Worm (Caenorhabditis elegans) whole organism, L3 larva: ENCODE results near the gene Y61A9LA.1.

Experiments used
- R02D3.7 ChIP-seq: fragments of 150-350 bp; optimal IDR thresholded peaks from 2 replicates; lab custom pipeline; 2014; ENCODE audit warnings: missing biosample characterization, missing genetic modification characterization
- ZK546.5 ChIP-seq: sonication (generic microtip); optimal IDR thresholded peaks from 2 replicates; lab custom pipeline; 2017; ENCODE audit warnings: missing biosample characterization, missing genetic modification characterization
- aly-2 ChIP-seq: fragments of 150-350 bp; optimal IDR thresholded peaks from 2 replicates; lab custom pipeline; 2014; ENCODE audit warnings: missing biosample characterization, missing genetic modification characterization
- ama-1 ChIP-seq: fragments of 150-350 bp; optimal IDR thresholded peaks from 2 replicates; lab custom pipeline; 2018
- ceh-16 ChIP-seq: sonication (generic microtip); optimal IDR thresholded peaks from 2 replicates; lab custom pipeline; 2017; ENCODE audit warnings: missing biosample characterization, missing genetic modification characterization
- ceh-28 ChIP-seq: fragments of 150-350 bp; optimal IDR thresholded peaks from 2 replicates; lab custom pipeline; 2014; ENCODE audit warnings: missing biosample characterization, missing genetic modification reagents, missing genetic modification characterization
- ceh-82 ChIP-seq: fragments of 150-350 bp; optimal IDR thresholded peaks from 2 replicates; lab custom pipeline; 2014; ENCODE audit warnings: missing biosample characterization, missing genetic modification characterization
- egl-27 ChIP-seq: sonication (generic microtip); optimal IDR thresholded peaks from 4 replicates; lab custom pipeline; 2017; ENCODE audit warnings: missing biosample characterization, missing genetic modification reagents, missing genetic modification characterization
- egl-5 ChIP-seq: fragments of 150-350 bp; optimal IDR thresholded peaks from 2 replicates; lab custom pipeline; 2017; ENCODE audit warnings: missing biosample characterization, missing genetic modification reagents, missing genetic modification characterization, inconsistent platforms
- elt-1 ChIP-seq: fragments of 150-350 bp; optimal IDR thresholded peaks from 2 replicates; lab custom pipeline; 2014; ENCODE audit warnings: missing biosample characterization, missing genetic modification characterization
- elt-2 ChIP-seq: sonication (generic microtip); optimal IDR thresholded peaks from 2 replicates; lab custom pipeline; 2016; ENCODE audit warnings: missing genetic modification reagents, mild to moderate bottlenecking, missing genetic modification characterization, missing compliant biosample characterization
- elt-3 ChIP-seq, 3 experiments: fragments of 150-350 bp in 1 of 3; sonication (generic microtip) in 2 of 3; optimal IDR thresholded peaks; 2 replicates in 2 of 3; 4 replicates in 1 of 3; lab custom pipeline; 2014 to 2017; ENCODE audit warnings: missing biosample characterization in 3 of 3, missing genetic modification characterization in 3 of 3
- fkh-10 ChIP-seq: sonication (generic microtip); optimal IDR thresholded peaks from 2 replicates; lab custom pipeline; 2017; ENCODE audit warnings: missing biosample characterization, missing genetic modification reagents, missing genetic modification characterization
- fkh-2 ChIP-seq: fragments of 150-350 bp; optimal IDR thresholded peaks from 2 replicates; lab custom pipeline; 2014; ENCODE audit warnings: missing biosample characterization, missing genetic modification reagents, missing genetic modification characterization
- fos-1 ChIP-seq: fragments of 150-350 bp; optimal IDR thresholded peaks from 2 replicates; lab custom pipeline; 2014; ENCODE audit warnings: missing biosample characterization, missing genetic modification characterization
- hmg-11 ChIP-seq: sonication (generic microtip); optimal IDR thresholded peaks from 2 replicates; lab custom pipeline; 2016; ENCODE audit warnings: missing genetic modification characterization, missing compliant biosample characterization
- lin-15B ChIP-seq: fragments of 150-350 bp; optimal IDR thresholded peaks from 2 replicates; lab custom pipeline; 2014; ENCODE audit warnings: missing biosample characterization, missing genetic modification characterization
- lin-39 ChIP-seq: fragments of 150-350 bp; optimal IDR thresholded peaks from 2 replicates; lab custom pipeline; 2018; ENCODE audit warnings: missing biosample characterization, missing genetic modification reagents, missing genetic modification characterization
- lsy-12 ChIP-seq: sonication (generic microtip); optimal IDR thresholded peaks from 2 replicates; lab custom pipeline; 2016; ENCODE audit warnings: mild to moderate bottlenecking, missing genetic modification characterization, missing compliant biosample characterization
- mdl-1 ChIP-seq: fragments of 150-350 bp; optimal IDR thresholded peaks from 2 replicates; lab custom pipeline; 2014; ENCODE audit warnings: missing biosample characterization, missing genetic modification characterization
- mml-1 ChIP-seq: fragments of 150-350 bp; sonication (generic microtip); optimal IDR thresholded peaks from 3 replicates; lab custom pipeline; 2014; ENCODE audit warnings: missing biosample characterization, missing genetic modification characterization
- nfya-1 ChIP-seq: sonication (generic microtip); optimal IDR thresholded peaks from 2 replicates; lab custom pipeline; 2017; ENCODE audit warnings: missing genetic modification characterization, mild to moderate bottlenecking, missing compliant biosample characterization, antibody characterized with exemption, moderate library complexity; ENCODE audit not compliant: insufficient read depth
- nhr-11 ChIP-seq: fragments of 150-350 bp; optimal IDR thresholded peaks from 2 replicates; lab custom pipeline; 2014; ENCODE audit warnings: missing biosample characterization, missing genetic modification characterization
- nhr-23 ChIP-seq: fragments of 150-350 bp; optimal IDR thresholded peaks from 2 replicates; lab custom pipeline; 2014; ENCODE audit warnings: missing biosample characterization, missing genetic modification reagents, missing genetic modification characterization
- nhr-237 ChIP-seq: fragments of 150-350 bp; optimal IDR thresholded peaks from 2 replicates; lab custom pipeline; 2014; ENCODE audit warnings: missing biosample characterization, missing genetic modification characterization
- nhr-25 ChIP-seq: sonication (generic microtip); optimal IDR thresholded peaks from 2 replicates; lab custom pipeline; 2017; ENCODE audit warnings: missing biosample characterization, missing genetic modification characterization
- nhr-28 ChIP-seq: fragments of 150-350 bp; optimal IDR thresholded peaks from 2 replicates; lab custom pipeline; 2014; ENCODE audit warnings: missing biosample characterization, missing genetic modification characterization
- nhr-43 ChIP-seq: sonication (generic microtip); optimal IDR thresholded peaks from 2 replicates; lab custom pipeline; 2016; ENCODE audit warnings: mild to moderate bottlenecking, missing genetic modification characterization, missing compliant biosample characterization; ENCODE audit not compliant: poor library complexity, severe bottlenecking
- nhr-67 ChIP-seq: fragments of 150-350 bp; optimal IDR thresholded peaks from 2 replicates; lab custom pipeline; 2014; ENCODE audit warnings: missing biosample characterization, missing genetic modification characterization
- nhr-76 ChIP-seq: fragments of 150-350 bp; sonication (generic microtip); optimal IDR thresholded peaks from 5 replicates; lab custom pipeline; 2014; ENCODE audit warnings: missing biosample characterization, missing genetic modification characterization
- nhr-77 ChIP-seq: fragments of 150-350 bp; optimal IDR thresholded peaks from 2 replicates; lab custom pipeline; 2014; ENCODE audit warnings: missing biosample characterization, missing genetic modification characterization
- pha-4 ChIP-seq: fragments of 150-350 bp; optimal IDR thresholded peaks from 2 replicates; lab custom pipeline; 2014; ENCODE audit warnings: missing biosample characterization, missing genetic modification reagents, missing genetic modification characterization
- pqm-1 ChIP-seq: fragments of 150-350 bp; optimal IDR thresholded peaks from 2 replicates; lab custom pipeline; 2017; ENCODE audit warnings: missing biosample characterization, missing genetic modification characterization, inconsistent platforms
- sea-2 ChIP-seq: fragments of 150-350 bp; sonication (generic microtip); optimal IDR thresholded peaks from 4 replicates; lab custom pipeline; 2014; ENCODE audit warnings: missing biosample characterization, missing genetic modification reagents, missing genetic modification characterization
- skn-1 ChIP-seq: fragments of 150-350 bp; optimal IDR thresholded peaks from 2 replicates; lab custom pipeline; 2014; ENCODE audit warnings: missing biosample characterization, missing genetic modification characterization
- snpc-4 ChIP-seq: fragments of 150-350 bp; optimal IDR thresholded peaks from 2 replicates; lab custom pipeline; 2014; ENCODE audit warnings: missing biosample characterization, missing genetic modification characterization
- unc-39 ChIP-seq: sonication (generic microtip); optimal IDR thresholded peaks from 4 replicates; lab custom pipeline; 2017; ENCODE audit warnings: missing biosample characterization, missing genetic modification characterization
- zag-1 ChIP-seq: fragments of 150-350 bp; optimal IDR thresholded peaks from 2 replicates; lab custom pipeline; 2014; ENCODE audit warnings: missing biosample characterization, missing genetic modification characterization
- ztf-11 ChIP-seq: fragments of 150-350 bp; optimal IDR thresholded peaks from 2 replicates; lab custom pipeline; 2014; ENCODE audit warnings: missing biosample characterization, missing genetic modification characterization

The Y61A9LA.1 gene

DNA sequence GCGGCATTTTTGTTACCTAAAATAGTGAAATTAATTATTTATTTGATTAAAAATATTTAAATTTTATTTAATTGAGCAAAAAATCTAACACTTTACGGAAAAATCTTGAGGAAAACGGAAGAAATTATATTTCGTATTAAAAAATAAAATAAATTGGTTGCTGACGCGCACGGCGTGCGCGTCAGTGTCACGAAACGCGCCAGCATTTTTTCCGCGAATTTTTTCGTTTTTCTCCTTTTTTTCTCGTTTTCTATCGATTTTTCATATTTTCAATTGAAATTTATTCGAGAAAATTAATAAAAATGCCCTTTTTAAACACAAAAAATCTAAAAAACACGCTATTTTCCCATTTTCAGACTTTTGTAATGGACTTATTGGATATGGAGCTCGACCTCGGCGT, 30.7 kb downstream of the Y61A9LA.1 start, which contains the start of the genes Y61A9LA.10 and F54D11.4:
Y61A9LA.10 (minus strand) TSS at position 16 of the 400 bp plus-strand sequence.
F54D11.4 (plus strand) TSS at position 350 of the 400 bp plus-strand sequence.
- TF ChIP-seq nhr-76 (no peak), ama-1 (lab: Kevin White, UChicago) (no peak), nhr-11 (tag; lab: Kevin White, UChicago) (no peak), nfya-1 (tag; lab: Kevin White, UChicago) (peak; percentile 47), ceh-28 (tag; lab: Kevin White, UChicago) (peak; percentile 50), nhr-23 (tag; lab: Kevin White, UChicago) (peak; percentile 76), lsy-12 (tag; lab: Kevin White, UChicago) (no peak), lin-39 (peak; percentile 37), unc-39 (tag; lab: Kevin White, UChicago) (no peak), hmg-11 (tag; lab: Kevin White, UChicago) (peak; percentile 41), fkh-10 (no peak), fkh-2 (tag; lab: Kevin White, UChicago) (no peak), snpc-4 (tag; lab: Kevin White, UChicago) (peak; percentile 53), lin-15B (tag; lab: Kevin White, UChicago) (peak; percentile 54), elt-2 (peak; percentile 37), skn-1 (tag; lab: Kevin White, UChicago) (peak; percentile 1), R02D3.7 (tag; lab: Kevin White, UChicago) (no peak), ztf-11 (no peak), elt-1 (no peak), nhr-43 (tag; lab: Kevin White, UChicago) (no peak), pha-4 (tag; lab: Kevin White, UChicago) (peak; percentile 72)
- TF ChIP-seq, all 47 proteins: peak for 10

DNA sequence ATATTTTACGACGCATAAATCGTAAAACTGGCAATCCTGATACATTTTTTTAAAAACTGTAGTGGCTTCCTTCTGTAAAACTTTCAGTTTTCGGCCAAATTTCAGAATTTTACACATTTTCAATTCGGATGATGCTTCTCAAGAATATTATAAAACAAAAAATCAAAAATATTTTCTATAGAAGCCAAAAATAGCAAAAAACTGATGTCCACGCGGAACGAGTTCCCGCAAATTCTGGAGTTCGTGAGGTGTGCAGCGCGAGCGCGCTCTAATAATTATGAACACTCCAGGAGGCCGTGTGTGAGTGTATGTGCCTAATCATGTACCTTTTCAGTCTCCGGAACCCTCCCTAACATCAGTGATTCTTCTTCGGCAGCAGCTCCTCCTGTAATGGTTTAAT, 32.2 kb downstream of the Y61A9LA.1 start, which contains the start of gene sumv-2:
sumv-2 (plus strand) TSS at position 301 of the 400 bp plus-strand sequence.
- TF ChIP-seq egl-27 (tag; lab: Kevin White, UChicago), result no peak
- no peak for TF ChIP-seq zag-1 (tag; lab: Kevin White, UChicago)
- TF ChIP-seq ama-1 (lab: Kevin White, UChicago), result no peak
- no peak for TF ChIP-seq lin-39
- no peak for TF ChIP-seq ztf-11
- no peak for TF ChIP-seq mml-1
- no peak for TF ChIP-seq nhr-67 (tag; lab: Kevin White, UChicago)

DNA sequence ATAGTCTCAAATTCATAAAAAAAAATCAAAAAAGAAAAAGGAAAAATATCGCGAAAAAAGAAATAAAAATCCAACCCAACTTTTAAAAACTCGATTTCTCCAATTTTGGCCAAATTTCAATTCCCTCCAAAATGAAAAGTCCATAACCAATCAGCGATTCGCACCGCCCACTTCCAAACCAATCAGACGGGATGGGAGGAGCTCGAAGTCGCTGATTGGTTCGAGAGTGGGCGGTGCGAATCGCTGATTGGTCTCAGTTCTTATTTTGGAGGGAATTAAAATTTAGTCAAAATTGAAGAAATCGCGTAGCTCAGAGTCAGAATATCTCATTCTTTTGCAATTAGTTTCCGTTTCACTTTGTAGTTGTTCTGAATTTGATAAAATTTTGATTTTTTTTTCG, 38.4 kb downstream of the Y61A9LA.1 start:
- TF ChIP-seq nfya-1 (tag; lab: Kevin White, UChicago) (peak; percentile 98), egl-27 (tag; lab: Kevin White, UChicago) (no peak)

DNA sequence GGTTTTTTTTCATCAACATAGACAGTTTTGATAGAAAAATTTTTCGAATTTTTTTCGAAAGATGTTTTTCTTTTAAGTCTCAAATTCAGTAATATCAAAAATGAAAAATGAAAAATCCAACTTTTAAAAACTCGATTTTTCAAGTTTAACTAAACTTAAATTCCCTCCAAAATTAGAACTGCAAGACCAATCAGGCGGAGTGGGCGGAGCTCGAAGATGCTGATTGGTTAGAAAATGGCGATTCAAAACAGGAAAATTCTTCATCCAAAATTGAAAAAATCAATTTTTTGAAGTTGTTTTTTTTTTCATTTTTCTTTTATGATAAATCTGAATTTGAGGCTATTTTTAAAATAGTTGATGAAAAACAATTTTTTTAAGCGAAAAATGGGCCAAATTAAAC, 39.6 kb downstream of the Y61A9LA.1 start:
- peak; percentile 98 for TF ChIP-seq nfya-1 (tag; lab: Kevin White, UChicago)
- no peak for TF ChIP-seq pqm-1

DNA sequence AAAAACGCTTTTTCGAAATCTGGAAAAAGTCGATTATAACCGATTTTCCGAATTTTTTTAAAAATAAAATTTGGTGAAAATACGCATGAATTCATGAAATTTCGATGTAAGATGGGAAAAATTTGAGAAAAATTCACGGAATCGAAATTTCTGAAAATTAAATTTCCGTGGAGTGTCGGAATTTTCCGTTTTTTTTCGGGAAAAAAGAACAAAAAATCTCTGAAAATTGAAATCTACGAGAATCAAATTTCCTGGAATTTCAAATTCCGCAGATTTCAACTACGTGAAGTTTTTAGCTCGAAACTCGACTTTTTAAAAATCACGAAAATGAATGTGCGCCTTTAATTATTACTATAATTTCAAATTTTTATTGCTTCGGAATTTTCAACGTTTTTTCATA, 41.2 kb downstream of the Y61A9LA.1 start:
- TF ChIP-seq fkh-10, result peak; percentile 48
- no peak for TF ChIP-seq ama-1 (lab: Kevin White, UChicago)

DNA sequence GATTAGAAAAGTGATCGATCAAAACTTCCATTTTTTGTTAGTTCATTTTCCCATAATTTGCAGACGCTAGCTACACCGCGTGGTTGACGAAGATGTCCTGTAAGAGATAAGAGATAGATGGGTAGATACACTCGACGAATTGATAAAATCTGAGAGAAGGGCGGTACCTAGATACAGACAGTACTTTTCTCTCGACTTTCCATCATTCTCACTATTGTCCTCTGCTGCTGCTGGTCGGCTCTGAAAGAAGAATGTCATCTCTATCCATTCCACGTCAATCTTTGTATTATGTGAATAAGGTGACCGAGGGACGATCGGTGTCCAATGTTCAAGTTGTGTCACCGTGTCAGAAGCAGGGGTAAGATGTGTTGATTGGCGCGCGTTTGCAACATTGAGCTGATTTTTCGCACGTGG, 43.4 kb downstream of the Y61A9LA.1 start, which contains the start of gene pmt-2:
pmt-2 (plus strand) TSS at position 64 of the 414 bp plus-strand sequence.
- TF ChIP-seq pqm-1 (no peak), egl-5 (no peak), zag-1 (tag; lab: Kevin White, UChicago) (no peak), fos-1 (tag; lab: Kevin White, UChicago) (no peak), nhr-11 (tag; lab: Kevin White, UChicago) (no peak), ceh-82 (no peak), mml-1 (no peak), nhr-237 (no peak), skn-1 (tag; lab: Kevin White, UChicago) (no peak), elt-3 (tag; optimal IDR thresholded peaks at IDR 0.05; lab: Kevin White, UChicago) (peak in 1 of 3 experiments; percentile 54), nhr-67 (tag; lab: Kevin White, UChicago) (no peak), nfya-1 (tag; lab: Kevin White, UChicago) (peak; percentile 1), ZK546.5 (tag; lab: Kevin White, UChicago) (no peak), sea-2 (no peak), nhr-43 (tag; lab: Kevin White, UChicago) (no peak), ceh-16 (tag; lab: Kevin White, UChicago) (no peak), pha-4 (tag; lab: Kevin White, UChicago) (no peak), ztf-11 (no peak), nhr-77 (tag; lab: Kevin White, UChicago) (no peak), hmg-11 (tag; lab: Kevin White, UChicago) (no peak), mdl-1 (no peak), lin-39 (no peak), nhr-28 (tag; lab: Kevin White, UChicago) (no peak), lsy-12 (tag; lab: Kevin White, UChicago) (no peak), lin-15B (tag; lab: Kevin White, UChicago) (no peak), aly-2 (tag; lab: Kevin White, UChicago) (no peak), nhr-76 (no peak), fkh-10 (no peak), fkh-2 (tag; lab: Kevin White, UChicago) (no peak), nhr-25 (tag; lab: Kevin White, UChicago) (peak; percentile 83), nhr-23 (tag; lab: Kevin White, UChicago) (peak; percentile 46), R02D3.7 (tag; lab: Kevin White, UChicago) (no peak), ama-1 (lab: Kevin White, UChicago) (no peak), ceh-28 (tag; lab: Kevin White, UChicago) (no peak)
